Fruit fly (Drosophila melanogaster) S2 (cell line): Measurements from ENCODE around the gene CG32040.

Experiments used
- CG8478 ChIP-seq: fragments of >200 bp; optimal IDR thresholded peaks from 2 replicates; lab custom pipeline; 2018
- CTCF ChIP-seq, 2 experiments: fragments of >200 bp; optimal IDR thresholded peaks; 2 replicates each; lab custom pipeline; 2018

- TF ChIP-seq CG8478 = no peak
- TF ChIP-seq CTCF (optimal IDR thresholded peaks at IDR 0.05; lab: Kevin White, UChicago) = no peak
Measured at dm6 chr3L:9349314-9349733, 4.5 kb upstream of the CG32040 start, which contains the start of gene PGRP-LF.
